Fruit fly (Drosophila melanogaster): ENCODE measurements around the gene Phae2.

Gene Phae2

dm6 chr2L:12110810-12111209 lies at the start of gene Phae2:
Phae2 (plus strand) TSS chr2L:12111110.
- TF ChIP-seq CG15710 (tag; optimal IDR thresholded peaks at IDR 0.05): no peak
- TF ChIP-seq Ets98B (GFP tag; IDR thresholded peaks at IDR 0.05): no peak
- TF ChIP-seq CG8301 (tag; optimal IDR thresholded peaks at IDR 0.05): no peak
- no peak for TF ChIP-seq Snoo (tag; optimal IDR thresholded peaks at IDR 0.05)
- TF ChIP-seq Pif1A (GFP tag; optimal IDR thresholded peaks at IDR 0.05): no peak
- TF ChIP-seq D1 (tag; optimal IDR thresholded peaks at IDR 0.05): no peak
- TF ChIP-seq CG9948 (tag; optimal IDR thresholded peaks at IDR 0.05): no peak
- TF ChIP-seq Pif1B (GFP tag; optimal IDR thresholded peaks at IDR 0.05): no peak
- TF ChIP-seq CG10348 (GFP tag; IDR thresholded peaks at IDR 0.05): no peak
- TF ChIP-seq gl (tag; optimal IDR thresholded peaks at IDR 0.05): no peak
- no peak for TF ChIP-seq EcR (GFP tag; optimal IDR thresholded peaks at IDR 0.05)
- no peak for TF ChIP-seq CG14655 (GFP tag; optimal IDR thresholded peaks at IDR 0.05)
- no peak for TF ChIP-seq rn (GFP tag; IDR thresholded peaks at IDR 0.05)
- TF ChIP-seq CG34367 (tag; optimal IDR thresholded peaks at IDR 0.05): no peak
- no peak for TF ChIP-seq CG32121 (GFP tag; IDR thresholded peaks at IDR 0.05)
- no peak for TF ChIP-seq CG12605 (GFP tag; IDR thresholded peaks at IDR 0.05)
- TF ChIP-seq CG17806 (tag; optimal IDR thresholded peaks at IDR 0.05): no peak
- TF ChIP-seq CG4496 (GFP tag; IDR thresholded peaks at IDR 0.05): no peak

DNA sequence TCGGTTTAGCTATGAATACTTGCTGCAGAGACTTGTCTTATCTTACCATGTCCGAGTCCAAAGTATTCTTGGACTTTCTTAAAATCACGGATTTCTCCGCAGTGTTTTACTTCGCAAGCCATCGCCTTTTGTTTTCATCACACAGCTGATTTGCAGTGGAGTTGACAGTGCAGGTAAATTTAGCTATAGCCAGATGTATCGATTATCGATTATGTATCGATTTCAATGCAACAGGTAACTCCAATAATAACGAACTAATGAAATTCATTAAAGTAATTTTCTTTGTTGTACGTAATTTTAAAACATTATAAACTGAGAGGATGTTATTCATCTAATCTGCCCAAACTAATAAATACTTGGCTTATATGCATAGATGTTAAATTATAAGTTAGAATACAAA lies 47.9 kb upstream of the Phae2 start, which contains the start of gene Rab3-GAP:
Gene Rab3-GAP (minus strand): TSS at position 150 of the 400 bp plus-strand sequence.
- TF ChIP-seq CG10348 (GFP tag; IDR thresholded peaks at IDR 0.05) (no peak), Pif1A (GFP tag; optimal IDR thresholded peaks at IDR 0.05) (no peak), CG15710 (tag; optimal IDR thresholded peaks at IDR 0.05) (peak; percentile 15), CG12605 (GFP tag; IDR thresholded peaks at IDR 0.05) (peak; percentile 53), CG17806 (tag; optimal IDR thresholded peaks at IDR 0.05) (peak; percentile 7), Ets98B (GFP tag; IDR thresholded peaks at IDR 0.05) (peak; percentile 6; the same call in 1 of the 2 replicates), CG9948 (tag; optimal IDR thresholded peaks at IDR 0.05) (no peak), CG4496 (GFP tag; IDR thresholded peaks at IDR 0.05) (no peak), CG8159 (tag; optimal IDR thresholded peaks at IDR 0.05) (peak; percentile 25), fd96Ca (GFP tag; IDR thresholded peaks at IDR 0.05) (no peak), D1 (tag; optimal IDR thresholded peaks at IDR 0.05) (no peak), rn (GFP tag; IDR thresholded peaks at IDR 0.05) (no peak), Snoo (tag; optimal IDR thresholded peaks at IDR 0.05) (no peak), CG32121 (GFP tag; IDR thresholded peaks at IDR 0.05) (no peak), CG8301 (tag; optimal IDR thresholded peaks at IDR 0.05) (peak; percentile 15)

DNA sequence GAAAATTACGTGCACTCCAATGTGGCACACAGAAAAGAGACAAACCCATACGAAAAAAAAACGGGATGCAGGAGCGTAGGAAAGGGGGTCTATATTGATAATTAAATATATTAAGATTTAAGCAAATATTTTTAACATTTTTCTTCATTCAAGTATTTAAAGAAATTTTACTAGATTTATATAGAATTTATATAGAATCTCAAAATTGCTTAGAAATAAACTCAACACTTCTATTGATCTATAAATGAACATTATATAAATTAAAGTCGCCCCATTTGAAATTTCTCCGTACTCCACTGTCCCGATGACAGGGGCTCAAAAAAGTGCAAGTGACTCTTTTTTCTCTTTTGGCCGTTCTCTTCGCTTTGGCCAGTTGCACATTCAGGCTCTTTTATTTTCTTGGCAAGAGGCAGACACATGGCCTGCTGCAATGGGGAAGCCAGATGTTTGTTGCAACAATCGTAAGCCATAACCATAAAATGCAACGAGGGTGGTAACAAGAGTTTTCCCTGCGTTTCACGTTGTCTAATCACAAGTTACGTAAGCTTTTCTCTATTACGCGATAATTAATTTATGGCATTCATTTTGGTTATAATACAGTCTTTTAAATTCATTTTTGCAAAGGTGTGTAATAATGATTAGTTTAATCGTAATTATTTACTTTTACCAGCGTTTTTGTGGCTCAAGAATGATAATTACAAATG lies 45.1 kb upstream of the Phae2 start:
- TF ChIP-seq gl (tag; optimal IDR thresholded peaks at IDR 0.05) (peak; percentile 50), Pif1B (GFP tag; optimal IDR thresholded peaks at IDR 0.05) (peak; percentile 91), CG34367 (tag; optimal IDR thresholded peaks at IDR 0.05) (peak; percentile 84), Ets98B (GFP tag; IDR thresholded peaks at IDR 0.05) (peak; percentile 90), CG10348 (GFP tag; IDR thresholded peaks at IDR 0.05) (peak; percentile 74), fd96Ca (GFP tag; IDR thresholded peaks at IDR 0.05) (peak; percentile 84), D1 (tag; optimal IDR thresholded peaks at IDR 0.05) (peak; percentile 93), CG15710 (tag; optimal IDR thresholded peaks at IDR 0.05) (peak; percentile 94), CG14655 (GFP tag; optimal IDR thresholded peaks at IDR 0.05) (peak; percentile 99), CG12605 (GFP tag; IDR thresholded peaks at IDR 0.05) (peak; percentile 94), CG8301 (tag; optimal IDR thresholded peaks at IDR 0.05) (peak; percentile 97), CG8159 (tag; optimal IDR thresholded peaks at IDR 0.05) (peak; percentile 95), CG13204 (GFP tag; optimal IDR thresholded peaks at IDR 0.05) (no peak), CG32121 (GFP tag; IDR thresholded peaks at IDR 0.05) (peak; percentile 96), Snoo (tag; optimal IDR thresholded peaks at IDR 0.05) (peak; percentile 83), CG4496 (GFP tag; IDR thresholded peaks at IDR 0.05) (peak; percentile 93), EcR (GFP tag; optimal IDR thresholded peaks at IDR 0.05) (no peak), CG9948 (tag; optimal IDR thresholded peaks at IDR 0.05) (peak; percentile 95), Pif1A (GFP tag; optimal IDR thresholded peaks at IDR 0.05) (peak; percentile 89), rn (GFP tag; IDR thresholded peaks at IDR 0.05) (peak; percentile 88), CG17806 (tag; optimal IDR thresholded peaks at IDR 0.05) (peak; percentile 94)

- TF ChIP-seq EcR (GFP tag; optimal IDR thresholded peaks at IDR 0.05) (peak; percentile 79), CG9948 (tag; optimal IDR thresholded peaks at IDR 0.05) (no peak)
Measured at dm6 chr2L:12066617-12067251, 44.2 kb upstream of the Phae2 start, which contains the start of gene firl. firl (minus strand) TSS chr2L:12066775.

- TF ChIP-seq Pif1B (GFP tag; optimal IDR thresholded peaks at IDR 0.05): no peak
- TF ChIP-seq CG32121 (GFP tag; IDR thresholded peaks at IDR 0.05): peak; percentile 27; the same call in 1 of the 2 replicates
- peak; percentile 29 for TF ChIP-seq Snoo (tag; optimal IDR thresholded peaks at IDR 0.05)
- TF ChIP-seq CG8159 (tag; optimal IDR thresholded peaks at IDR 0.05): peak; percentile 25
- TF ChIP-seq CG14655 (GFP tag; optimal IDR thresholded peaks at IDR 0.05): no peak
- TF ChIP-seq Pif1A (GFP tag; optimal IDR thresholded peaks at IDR 0.05): peak; percentile 50
- TF ChIP-seq CG4496 (GFP tag; IDR thresholded peaks at IDR 0.05): peak; percentile 57; the same call in 1 of the 3 replicates
- TF ChIP-seq rn (GFP tag; IDR thresholded peaks at IDR 0.05): no peak
Measured at dm6 chr2L:12075850-12076249, 35.1 kb upstream of the Phae2 start, which contains the start of gene CG14947. CG14947 (plus strand) TSS chr2L:12076100.
